Worm (Caenorhabditis elegans): Measurements from ENCODE around the gene str-136.

The str-136 gene

ce11 chrV:8247311-8248105 lies 31.2 kb downstream of the str-136 start (continued):
- TF ChIP-seq snpc-1.2 (GFP tag; IDR thresholded peaks at IDR 0.05) = peak; percentile 87
- TF ChIP-seq nhr-10 (tag; optimal IDR thresholded peaks at IDR 0.05) = no peak
- no peak for TF ChIP-seq nhr-76 (tag; optimal IDR thresholded peaks at IDR 0.05)
- TF ChIP-seq set-16 (GFP tag; IDR thresholded peaks at IDR 0.05) = no peak
- no peak for TF ChIP-seq nhr-11 (tag; optimal IDR thresholded peaks at IDR 0.05)
- peak; percentile 83 for TF ChIP-seq Y48G9A.11 (GFP tag; IDR thresholded peaks at IDR 0.05)
- TF ChIP-seq vab-7 (GFP tag; IDR thresholded peaks at IDR 0.05) = 0 out of 2 replicates have a peak, but pooled peaks have one; percentile 22
- 0 out of 2 replicates have a peak, but pooled peaks have one; percentile 33 for TF ChIP-seq F26F4.8 (GFP tag; conservative IDR thresholded peaks at IDR 0.05)
- TF ChIP-seq ama-1 (optimal IDR thresholded peaks at IDR 0.05) = peak; percentile 97
- peak; percentile 53 for TF ChIP-seq T20F7.1 (GFP tag; optimal IDR thresholded peaks at IDR 0.05)
- peak; percentile 93 for TF ChIP-seq aha-1 (tag)
- TF ChIP-seq daf-12 (tag; optimal IDR thresholded peaks at IDR 0.05) = no peak
- TF ChIP-seq ztf-11 (tag; optimal IDR thresholded peaks at IDR 0.05) = no peak
- TF ChIP-seq mxl-2 (GFP tag; conservative IDR thresholded peaks at IDR 0.05) = no peak
- no peak for TF ChIP-seq Y5F2A.4 (GFP tag; optimal IDR thresholded peaks at IDR 0.05)
- TF ChIP-seq hmg-1.1 (GFP tag; IDR thresholded peaks at IDR 0.05) = 0 out of 2 replicates have a peak, but pooled peaks have one; percentile 20
- no peak for TF ChIP-seq fkh-10 (GFP tag; optimal IDR thresholded peaks at IDR 0.05)
- TF ChIP-seq nhr-102 (tag; optimal IDR thresholded peaks at IDR 0.05) = no peak
- TF ChIP-seq egl-27 (tag; optimal IDR thresholded peaks at IDR 0.05) = no peak
- TF ChIP-seq tag-97 (GFP tag; IDR thresholded peaks at IDR 0.05) = no peak
- no peak for TF ChIP-seq cey-2 (tag; optimal IDR thresholded peaks at IDR 0.05; ENCODE audit: borderline replicate concordance, insufficient read depth)
- no peak for TF ChIP-seq zfp-3 (GFP tag; conservative IDR thresholded peaks at IDR 0.05)
- no peak for TF ChIP-seq skn-1 (tag; optimal IDR thresholded peaks at IDR 0.05)
- TF ChIP-seq nhr-77 (tag; optimal IDR thresholded peaks at IDR 0.05) = no peak
- peak; percentile 80 for TF ChIP-seq duxl-1 (tag; optimal IDR thresholded peaks at IDR 0.05; ENCODE audit: poor library complexity)
- no peak for TF ChIP-seq spr-1 (tag; optimal IDR thresholded peaks at IDR 0.05)
- TF ChIP-seq hif-1 (tag; optimal IDR thresholded peaks at IDR 0.05) = no peak
- TF ChIP-seq daf-8 (GFP tag; IDR thresholded peaks at IDR 0.05) = no peak
- TF ChIP-seq dmd-9 (GFP tag; IDR thresholded peaks at IDR 0.05) = no peak
- TF ChIP-seq T26A8.4 (GFP tag; IDR thresholded peaks at IDR 0.05) = peak; percentile 92
- TF ChIP-seq gei-8 (GFP tag; optimal IDR thresholded peaks at IDR 0.05) = peak; percentile 37
- peak; percentile 29 for TF ChIP-seq unc-130 (GFP tag; optimal IDR thresholded peaks at IDR 0.05)
- TF ChIP-seq ztf-7 (tag; optimal IDR thresholded peaks at IDR 0.05) = no peak
- TF ChIP-seq nhr-111 (GFP tag; optimal IDR thresholded peaks at IDR 0.05) = peak; percentile 54
- peak; percentile 31 for TF ChIP-seq jun-1 (tag; optimal IDR thresholded peaks at IDR 0.05)
- TF ChIP-seq F44E2.7 (GFP tag; IDR thresholded peaks at IDR 0.05) = no peak
- TF ChIP-seq egl-43 (GFP tag; IDR thresholded peaks at IDR 0.05) = no peak; the same call in none of the 2 replicates
- no peak for TF ChIP-seq lir-3 (tag; optimal IDR thresholded peaks at IDR 0.05)
- TF ChIP-seq zip-2 (tag; optimal IDR thresholded peaks at IDR 0.05) = peak; percentile 25
- no peak for TF ChIP-seq ceh-82 (tag; optimal IDR thresholded peaks at IDR 0.05)
- TF ChIP-seq F37D6.2 (tag; optimal IDR thresholded peaks at IDR 0.05) = no peak
- TF ChIP-seq nhr-42 (GFP tag; IDR thresholded peaks at IDR 0.05) = no peak
- TF ChIP-seq nhr-6 (tag; optimal IDR thresholded peaks at IDR 0.05) = peak; percentile 54
- TF ChIP-seq ceh-62 (tag; optimal IDR thresholded peaks at IDR 0.05) = no peak
- TF ChIP-seq ces-1 (GFP tag; optimal IDR thresholded peaks at IDR 0.05) = no peak
- peak; percentile 16 for TF ChIP-seq R02D3.7 (tag; optimal IDR thresholded peaks at IDR 0.05)
- TF ChIP-seq lin-15B (tag; optimal IDR thresholded peaks at IDR 0.05) = no peak
- TF ChIP-seq hlh-30 (tag; optimal IDR thresholded peaks at IDR 0.05; ENCODE audit: insufficient read depth) = peak; percentile 48
- TF ChIP-seq ceh-32 (tag; optimal IDR thresholded peaks at IDR 0.05; ENCODE audit: poor library complexity) = no peak
- peak; percentile 62; the same call in 1 of the 2 replicates for TF ChIP-seq ceh-44 (GFP tag; IDR thresholded peaks at IDR 0.05)
- no peak for TF ChIP-seq dpl-1 (GFP tag; optimal IDR thresholded peaks at IDR 0.05)

Data from whole organism, L4 larva.